Worm (Caenorhabditis elegans) whole organism, young adult: ENCODE measurements around the gene C12D8.20.

Experiments
- D2030.7 ChIP-seq: fragments of 200-800 bp; sonication (Bioruptor generic); IDR thresholded peaks from 2 replicates; pipeline ENCODE4 v1.3.6; 2022; ENCODE audit warnings: missing genetic modification reagents, missing genetic modification characterization, missing compliant biosample characterization
- F49E8.2 ChIP-seq: sonication (generic microtip); optimal IDR thresholded peaks from 3 replicates; lab custom pipeline; 2017; ENCODE audit warnings: missing genetic modification characterization, mild to moderate bottlenecking, missing compliant biosample characterization, antibody characterized with exemption, moderate library complexity; ENCODE audit not compliant: insufficient read depth
- K11D2.4 ChIP-seq: fragments of 200-800 bp; sonication (Bioruptor generic); IDR thresholded peaks from 2 replicates; pipeline ENCODE4 v1.3.6; 2022; ENCODE audit warnings: missing genetic modification reagents, missing genetic modification characterization, missing compliant biosample characterization
- T26A5.8 ChIP-seq: sonication (generic microtip); optimal IDR thresholded peaks from 2 replicates; lab custom pipeline; 2016; ENCODE audit warnings: missing genetic modification characterization, missing compliant biosample characterization
- ama-1 ChIP-seq, 3 experiments: fragments of 150-350 bp in 1 of 3; sonication (generic microtip) in 2 of 3; optimal IDR thresholded peaks; 2 replicates each; lab custom pipeline; 2014 to 2018; ENCODE audit warnings: missing biosample characterization in 2 of 3, missing genetic modification characterization in 2 of 3, missing genetic modification reagents in 2 of 3
- athp-1 ChIP-seq: sonication (generic microtip); optimal IDR thresholded peaks from 2 replicates; lab custom pipeline; 2017; ENCODE audit warnings: mild to moderate bottlenecking, missing genetic modification characterization, missing compliant biosample characterization
- bed-1 ChIP-seq: fragments of 200-800 bp; sonication (Bioruptor generic); IDR thresholded peaks from 2 replicates; pipeline ENCODE4 v1.3.6; 2022; ENCODE audit warnings: missing genetic modification reagents, missing genetic modification characterization, missing compliant biosample characterization
- dpl-1 ChIP-seq: fragments of 150-350 bp; optimal IDR thresholded peaks from 2 replicates; lab custom pipeline; 2014; ENCODE audit warnings: missing biosample characterization, missing genetic modification reagents, missing genetic modification characterization
- efl-1 ChIP-seq: fragments of 150-350 bp; optimal IDR thresholded peaks from 2 replicates; lab custom pipeline; 2014; ENCODE audit warnings: missing biosample characterization, missing genetic modification reagents, missing genetic modification characterization
- hmg-20 ChIP-seq: fragments of 200-800 bp; sonication (Bioruptor generic); IDR thresholded peaks from 2 replicates; pipeline ENCODE4 v1.3.6; 2022; ENCODE audit warnings: missing genetic modification reagents, missing genetic modification characterization, missing compliant biosample characterization
- madf-8 ChIP-seq: fragments of 200-800 bp; sonication (Bioruptor generic); conservative IDR thresholded peaks from 2 replicates; pipeline ENCODE4 v1.3.6; 2022; ENCODE audit warnings: missing genetic modification reagents, missing genetic modification characterization, missing compliant biosample characterization
- snpc-1.1 ChIP-seq: sonication (generic microtip); optimal IDR thresholded peaks from 2 replicates; lab custom pipeline; 2017; ENCODE audit warnings: missing genetic modification characterization, mild to moderate bottlenecking, missing compliant biosample characterization, antibody characterized with exemption, moderate library complexity, missing genotype, missing genetic modification reagents; ENCODE audit not compliant: insufficient read depth
- unc-62 ChIP-seq: fragments of 150-350 bp; optimal IDR thresholded peaks from 2 replicates; lab custom pipeline; 2014; ENCODE audit warnings: missing biosample characterization, missing genetic modification reagents, missing genetic modification characterization
- ztf-6 ChIP-seq: fragments of 200-800 bp; sonication (Bioruptor generic); IDR thresholded peaks from 2 replicates; pipeline ENCODE4 v1.3.6; 2022; ENCODE audit warnings: missing genetic modification reagents, missing genetic modification characterization, missing compliant biosample characterization

DNA sequence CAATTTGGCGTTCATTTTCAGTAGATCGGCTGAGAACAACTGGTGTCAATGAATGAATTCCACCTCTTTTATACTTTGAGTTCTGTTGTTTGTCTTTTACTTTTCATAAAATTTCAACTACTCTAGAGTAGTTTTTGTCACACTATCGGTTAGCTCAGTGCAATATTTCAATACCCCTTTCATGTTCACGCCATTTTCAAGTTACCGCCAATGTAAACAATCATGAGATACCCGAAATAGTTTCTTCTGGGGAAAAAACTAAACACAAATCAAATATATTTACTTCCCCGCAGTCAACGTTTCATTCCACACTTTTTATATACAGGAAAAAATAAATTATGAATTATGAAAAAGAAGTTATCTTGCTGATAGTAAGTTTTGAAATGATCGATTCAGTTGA lies 6.3 kb downstream of the C12D8.20 start, which contains the start of gene fipr-4:
- no peak for TF ChIP-seq snpc-1.1 (tag; lab: Kevin White, UChicago)
- no peak for TF ChIP-seq dpl-1 (GFP tag; lab: Kevin White, UChicago)
- TF ChIP-seq ztf-6: no peak
- TF ChIP-seq madf-8 (GFP tag; lab: Robert Waterston, UW): no peak
- no peak for TF ChIP-seq efl-1 (GFP tag; lab: Kevin White, UChicago)
- TF ChIP-seq unc-62 (GFP tag; lab: Kevin White, UChicago): no peak
- no peak for TF ChIP-seq F49E8.2 (tag; lab: Kevin White, UChicago)
- no peak for TF ChIP-seq bed-1 (GFP tag; lab: Robert Waterston, UW)
- TF ChIP-seq athp-1 (tag; lab: Kevin White, UChicago): no peak
- TF ChIP-seq ama-1 (optimal IDR thresholded peaks at IDR 0.05; lab: Kevin White, UChicago): no peak
- TF ChIP-seq ama-1 (GFP tag; optimal IDR thresholded peaks at IDR 0.05; lab: Kevin White, UChicago): no peak
- TF ChIP-seq T26A5.8 (tag; lab: Kevin White, UChicago): no peak
- TF ChIP-seq K11D2.4: no peak
- no peak for TF ChIP-seq hmg-20 (GFP tag; lab: Robert Waterston, UW)
- no peak for TF ChIP-seq D2030.7 (GFP tag; lab: Robert Waterston, UW)
